Comparison of ENCODE assay signal across 2 fruit fly cellular contexts in the genomic region with DNA sequence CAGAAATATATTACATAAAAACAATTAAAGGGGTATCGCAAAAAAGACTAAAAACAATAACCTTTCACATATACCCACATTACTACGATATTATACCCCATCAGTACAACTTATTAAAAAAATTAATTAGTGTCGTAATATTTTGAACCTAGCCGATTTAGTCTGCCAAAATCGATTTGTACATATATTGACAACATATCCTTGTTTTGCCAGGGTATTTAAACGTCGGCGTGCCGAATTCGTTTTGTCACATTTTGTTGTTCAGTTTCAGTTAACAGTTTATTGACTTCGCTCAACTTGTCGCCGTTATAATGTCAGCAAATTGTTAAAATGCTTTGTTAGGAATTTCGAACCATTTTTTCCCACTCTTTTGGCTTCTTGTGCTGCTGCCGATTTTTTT.
A peak's percentile ranks its signal among the peaks of the same experiment; 100 is the strongest.
TF ChIP-seq lines count a peak whose summit lies in the region.

No protein-coding gene starts in this region.

TF ChIP-seq in whole organism, prepupa, 60 proteins besides CTCF, POLR2A, EP300 and RAD21:
- TF ChIP-seq Ets96B (tag; optimal IDR thresholded peaks at IDR 0.05; lab: Kevin White, UChicago) (no peak), CG3919 (GFP tag; optimal IDR thresholded peaks at IDR 0.05; lab: Kevin White, UChicago) (no peak), CG4318 (GFP tag; optimal IDR thresholded peaks at IDR 0.05; lab: Kevin White, UChicago) (no peak), ss (GFP tag; optimal IDR thresholded peaks at IDR 0.05; lab: Kevin White, UChicago) (no peak), spab (GFP tag; optimal IDR thresholded peaks at IDR 0.05; lab: Kevin White, UChicago) (no peak), svp (GFP tag; lab: Kevin White, UChicago) (peak; percentile 63), CG8119 (GFP tag; IDR thresholded peaks at IDR 0.05; lab: Robert Waterston, UW) (no peak), CG10669 (GFP tag; optimal IDR thresholded peaks at IDR 0.05; lab: Kevin White, UChicago) (no peak), Eip78C (GFP tag; lab: Kevin White, UChicago) (peak; percentile 53), achi (GFP tag; optimal IDR thresholded peaks at IDR 0.05; lab: Kevin White, UChicago) (no peak), CG6792 (GFP tag; optimal IDR thresholded peaks at IDR 0.05; lab: Kevin White, UChicago) (no peak), dsx (GFP tag; optimal IDR thresholded peaks at IDR 0.05; lab: Kevin White, UChicago; ENCODE audit: poor library complexity, severe bottlenecking) (peak; percentile 24), CG16779 (tag; optimal IDR thresholded peaks at IDR 0.05; lab: Kevin White, UChicago) (no peak), Blimp-1 (GFP tag; optimal IDR thresholded peaks at IDR 0.05; lab: Kevin White, UChicago) (no peak), Sox102F (GFP tag; optimal IDR thresholded peaks at IDR 0.05; lab: Kevin White, UChicago) (no peak), CG31627 (GFP tag; optimal IDR thresholded peaks at IDR 0.05; lab: Kevin White, UChicago) (no peak), cyc (GFP tag; optimal IDR thresholded peaks at IDR 0.05; lab: Kevin White, UChicago) (no peak)

TF ChIP-seq in whole organism, wandering third instar larva, 38 proteins besides CTCF, POLR2A, EP300 and RAD21:
- TF ChIP-seq brk (GFP tag; optimal IDR thresholded peaks at IDR 0.05; lab: Kevin White, UChicago): no peak
- peak; percentile 4 for TF ChIP-seq fru (GFP tag; optimal IDR thresholded peaks at IDR 0.05; lab: Kevin White, UChicago)
